Worm (Caenorhabditis elegans): ENCODE measurements around the gene tps-2.

DNA sequence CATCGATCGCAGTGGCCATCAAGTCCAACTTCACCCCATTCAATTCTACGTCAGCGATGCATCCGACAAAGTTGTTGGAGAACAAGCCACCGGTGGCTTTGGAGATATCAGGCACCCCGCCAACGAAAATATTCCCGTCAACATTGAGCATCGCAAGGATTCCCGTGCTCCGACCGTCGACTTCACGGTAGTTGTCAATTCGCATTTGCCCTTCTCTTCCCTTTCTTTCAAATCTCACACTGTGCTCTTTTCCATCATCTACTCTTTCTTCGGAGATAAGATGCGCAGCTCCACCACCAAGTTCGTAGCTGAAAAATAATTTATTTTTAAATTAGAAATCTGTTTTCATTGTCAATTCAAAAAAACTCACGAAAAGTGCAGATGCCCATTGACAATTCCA is 46.8 kb downstream of the tps-2 start:
- TF ChIP-seq lsy-2 (tag; optimal IDR thresholded peaks at IDR 0.05) (no peak), unc-39 (tag; optimal IDR thresholded peaks at IDR 0.05) (no peak), cnd-1 (tag; optimal IDR thresholded peaks at IDR 0.05) (no peak), drap-1 (GFP tag; optimal IDR thresholded peaks at IDR 0.05) (no peak), elt-3 (tag; optimal IDR thresholded peaks at IDR 0.05) (no peak), hlh-1 (tag; optimal IDR thresholded peaks at IDR 0.05) (no peak), elt-1 (tag; optimal IDR thresholded peaks at IDR 0.05; ENCODE audit: borderline replicate concordance, insufficient read depth) (no peak), nhr-2 (tag; optimal IDR thresholded peaks at IDR 0.05) (no peak), unc-62 (GFP tag; optimal IDR thresholded peaks at IDR 0.05) (no peak), ceh-39 (tag; optimal IDR thresholded peaks at IDR 0.05) (no peak), mep-1 (tag; optimal IDR thresholded peaks at IDR 0.05) (no peak)

Measured in whole organism, mixed stage, embryonic.